Fruit fly (Drosophila melanogaster): ENCODE data around the gene Prps.

dm6 chr3L:9742342-9742741, 45.8 kb upstream of the Prps start:
- no peak for TF ChIP-seq CG8478 (optimal IDR thresholded peaks at IDR 0.05)
- no peak for TF ChIP-seq CTCF (optimal IDR thresholded peaks at IDR 0.05)
